Fruit fly (Drosophila melanogaster) whole organism, embryonic: ENCODE results near the gene CG1785.

Experiments
- CG16815 ChIP-seq: fragments of 200-800 bp; sonication (Bioruptor generic); optimal IDR thresholded peaks from 3 replicates; lab custom pipeline; 2017; ENCODE audit warnings: missing biosample characterization, mild to moderate bottlenecking, missing genetic modification characterization
- CG4730 ChIP-seq: fragments of 200-800 bp; sonication (Bioruptor generic); IDR thresholded peaks from 2 replicates; pipeline ENCODE4 v1.3.6; 2022; ENCODE audit warnings: missing biosample characterization, missing genetic modification characterization
- CG9817 ChIP-seq: fragments of 200-800 bp; sonication (Bioruptor generic); optimal IDR thresholded peaks from 2 replicates; lab custom pipeline; 2018; ENCODE audit warnings: missing biosample characterization, mild to moderate bottlenecking, missing genetic modification characterization, moderate library complexity
- CkIIα-i1 ChIP-seq: fragments of 200-800 bp; sonication (Bioruptor generic); IDR thresholded peaks from 2 replicates; pipeline ENCODE4 v1.3.6; 2022; ENCODE audit warnings: missing biosample characterization, missing genetic modification characterization
- Sin3A ChIP-seq: fragments of >200 bp; optimal IDR thresholded peaks from 2 replicates; lab custom pipeline; 2018
- chinmo ChIP-seq: fragments of 200-800 bp; sonication (Bioruptor generic); IDR thresholded peaks from 4 replicates; pipeline ENCODE4 v1.3.6; 2022; ENCODE audit warnings: missing biosample characterization, missing genetic modification characterization; ENCODE audit not compliant: partially characterized antibody
- ken ChIP-seq: fragments of 200-800 bp; sonication (Bioruptor generic); IDR thresholded peaks from 3 replicates; pipeline ENCODE4 v1.3.6; 2022; ENCODE audit warnings: missing biosample characterization, missing genetic modification characterization
- kni ChIP-seq: fragments of 200-800 bp; sonication (Bioruptor generic); optimal IDR thresholded peaks from 3 replicates; lab custom pipeline; 2017; ENCODE audit warnings: mild to moderate bottlenecking, missing biosample characterization, missing genetic modification reagents, missing genetic modification characterization

dm6 chrX:8726816-8727215, 12.1 kb downstream of the CG1785 start:
- TF ChIP-seq CkIIα-i1 = no peak
- no peak for TF ChIP-seq ken (GFP tag; lab: Robert Waterston, UW)
- no peak for TF ChIP-seq CG9817
- no peak for TF ChIP-seq Sin3A (lab: Kevin White, UChicago)
- no peak for TF ChIP-seq chinmo (GFP tag; lab: Robert Waterston, UW)
- TF ChIP-seq kni = no peak
- no peak for TF ChIP-seq CG4730 (GFP tag; lab: Robert Waterston, UW)
- no peak for TF ChIP-seq CG16815
